Fruit fly (Drosophila melanogaster) whole organism, embryonic: ENCODE data around the gene CG7685.

Source experiments
- CG8290 ChIP-seq, 3 experiments: fragments of 200-800 bp; sonication (Bioruptor generic); optimal IDR thresholded peaks; 2 replicates each; lab custom pipeline; 2016 to 2019; ENCODE audit warnings: missing biosample characterization in 3 of 3, missing genetic modification characterization in 3 of 3, mild to moderate bottlenecking in 2 of 3, moderate library complexity in 1 of 3
- CG8944 ChIP-seq: fragments of 200-800 bp; sonication (Bioruptor generic); optimal IDR thresholded peaks from 3 replicates; lab custom pipeline; 2016; ENCODE audit warnings: missing biosample characterization, missing genetic modification characterization

DNA sequence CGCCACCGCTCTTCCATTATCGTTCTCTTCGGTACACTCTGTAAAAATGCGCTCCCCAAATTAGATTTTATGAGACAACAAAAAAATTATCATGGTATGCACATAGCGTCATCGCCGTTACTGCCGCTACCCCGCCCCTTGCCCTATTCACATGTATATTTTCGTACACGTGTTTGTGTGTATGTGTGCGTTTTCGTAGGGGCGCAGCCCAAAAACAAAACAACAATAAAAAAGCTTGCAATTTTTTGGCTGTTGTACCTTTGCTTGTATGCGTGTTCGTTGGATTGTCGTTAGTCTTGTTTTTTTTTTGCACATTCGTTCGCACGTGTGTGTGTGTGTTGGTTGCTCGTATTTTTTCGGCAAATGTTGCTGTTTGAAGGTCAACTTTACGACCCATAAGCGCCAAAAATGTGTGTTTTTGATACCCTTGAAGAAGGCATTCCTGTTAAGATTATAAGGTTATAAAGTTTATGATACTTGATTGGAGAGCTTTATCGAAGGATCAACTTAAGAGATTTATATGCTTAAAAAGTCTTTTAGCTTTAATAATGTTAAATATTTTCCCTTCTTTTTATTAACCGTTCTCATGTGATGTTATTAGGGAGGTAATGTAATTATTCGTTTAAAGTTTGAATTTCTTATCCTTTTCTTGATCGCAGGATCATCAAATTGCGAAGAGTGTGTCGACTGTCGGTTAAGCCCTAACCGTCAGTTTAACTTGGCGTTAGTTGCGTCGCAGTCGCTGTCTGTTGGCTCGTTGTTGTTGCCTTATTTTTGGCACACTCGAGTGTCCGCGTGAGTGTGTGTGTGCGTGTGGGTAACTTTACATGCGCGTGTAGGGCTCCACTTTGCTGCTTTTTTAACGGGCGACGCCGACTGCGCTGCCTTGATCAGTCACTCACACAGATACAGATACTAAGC is 43.6 kb downstream of the CG7685 start:
- no peak for TF ChIP-seq CG8290 (GFP tag; optimal IDR thresholded peaks at IDR 0.05; lab: Kevin White, UChicago)
- TF ChIP-seq CG8290 (tag; optimal IDR thresholded peaks at IDR 0.05; lab: Kevin White, UChicago) = no peak
- no peak for TF ChIP-seq CG8944 (GFP tag; lab: Kevin White, UChicago)
